Fruit fly (Drosophila melanogaster) whole organism, embryonic: ENCODE results near the gene CG42671.
A peak's percentile ranks its signal among the peaks of the same experiment; 100 is the strongest.

Experiments
- Ada2b ChIP-seq: fragments of 200-800 bp; sonication (Bioruptor generic); IDR thresholded peaks from 2 replicates; pipeline ENCODE4 v1.3.6; 2022; ENCODE audit warnings: missing biosample characterization, missing genetic modification characterization
- B-H1 ChIP-seq: fragments of 200-800 bp; sonication (Bioruptor generic); IDR thresholded peaks from 3 replicates; pipeline ENCODE4 v1.3.6; 2022; ENCODE audit warnings: missing biosample characterization, missing genetic modification characterization
- CG10366 ChIP-seq: fragments of 200-800 bp; sonication (Bioruptor generic); IDR thresholded peaks from 2 replicates; pipeline ENCODE4 v1.3.6; 2022; ENCODE audit warnings: missing biosample characterization, missing genetic modification characterization
- CG10565 ChIP-seq: fragments of 200-800 bp; sonication (Bioruptor generic); optimal IDR thresholded peaks from 3 replicates; lab custom pipeline; 2016; ENCODE audit warnings: missing biosample characterization, mild to moderate bottlenecking, missing genetic modification characterization
- CG10959 ChIP-seq: fragments of 200-800 bp; sonication (Bioruptor generic); IDR thresholded peaks from 2 replicates; pipeline ENCODE4 v1.3.6; 2022; ENCODE audit warnings: missing biosample characterization, missing genetic modification characterization
- CG11247 ChIP-seq: fragments of 200-800 bp; sonication (Bioruptor generic); IDR thresholded peaks from 2 replicates; pipeline ENCODE4 v1.3.6; 2022; ENCODE audit warnings: missing biosample characterization, missing genetic modification characterization
- CG11695 ChIP-seq: fragments of 200-800 bp; sonication (Bioruptor generic); IDR thresholded peaks from 3 replicates; pipeline ENCODE4 v1.3.6; 2022; ENCODE audit warnings: missing biosample characterization, missing genetic modification characterization
- CG12299 ChIP-seq: fragments of 200-800 bp; sonication (Bioruptor generic); optimal IDR thresholded peaks from 2 replicates; lab custom pipeline; 2018; ENCODE audit warnings: missing biosample characterization, mild to moderate bottlenecking, missing genetic modification characterization
- CG13624 ChIP-seq: fragments of 200-800 bp; sonication (Bioruptor generic); optimal IDR thresholded peaks from 2 replicates; lab custom pipeline; 2016; ENCODE audit warnings: missing biosample characterization, missing genetic modification characterization
- CG1529 ChIP-seq: fragments of 200-800 bp; sonication (Bioruptor generic); optimal IDR thresholded peaks from 3 replicates; lab custom pipeline; 2018; ENCODE audit warnings: missing biosample characterization, missing genetic modification characterization
- CG15479 ChIP-seq: fragments of 200-800 bp; sonication (Bioruptor generic); optimal IDR thresholded peaks from 3 replicates; lab custom pipeline; 2019; ENCODE audit warnings: missing biosample characterization, mild to moderate bottlenecking, missing genetic modification characterization, moderate library complexity
- CG16813 ChIP-seq: fragments of 200-800 bp; sonication (Bioruptor generic); IDR thresholded peaks from 3 replicates; pipeline ENCODE4 v1.3.6; 2022; ENCODE audit warnings: missing biosample characterization, missing genetic modification characterization; ENCODE audit not compliant: partially characterized antibody
- CG1792 ChIP-seq: fragments of 200-800 bp; sonication (Bioruptor generic); optimal IDR thresholded peaks from 2 replicates; lab custom pipeline; 2016; ENCODE audit warnings: missing biosample characterization, missing genetic modification characterization
- CG1832 ChIP-seq: fragments of 200-800 bp; sonication (Bioruptor generic); optimal IDR thresholded peaks from 2 replicates; lab custom pipeline; 2017; ENCODE audit warnings: missing biosample characterization, mild to moderate bottlenecking, missing genetic modification characterization, inconsistent platforms
- CG18764 ChIP-seq: fragments of 200-800 bp; sonication (Bioruptor generic); optimal IDR thresholded peaks from 3 replicates; lab custom pipeline; 2016; ENCODE audit warnings: missing biosample characterization, missing genetic modification characterization
- CG2199 ChIP-seq: fragments of 200-800 bp; sonication (Bioruptor generic); IDR thresholded peaks from 3 replicates; pipeline ENCODE4 v1.3.6; 2022; ENCODE audit warnings: missing biosample characterization, missing genetic modification characterization
- CG3407 ChIP-seq: fragments of 200-800 bp; sonication (Bioruptor generic); optimal IDR thresholded peaks from 2 replicates; lab custom pipeline; 2018; ENCODE audit warnings: missing biosample characterization, mild to moderate bottlenecking, missing genetic modification characterization
- CG5180 ChIP-seq: fragments of 200-800 bp; sonication (Bioruptor generic); optimal IDR thresholded peaks from 3 replicates; lab custom pipeline; 2017; ENCODE audit warnings: missing biosample characterization, missing genetic modification characterization, mild to moderate bottlenecking, moderate library complexity, missing genetic modification reagents
- CG7839 ChIP-seq: fragments of 200-800 bp; sonication (Bioruptor generic); optimal IDR thresholded peaks from 3 replicates; lab custom pipeline; 2018; ENCODE audit warnings: missing biosample characterization, mild to moderate bottlenecking, missing genetic modification characterization, moderate library complexity
- CG7963 ChIP-seq: fragments of 200-800 bp; sonication (Bioruptor generic); IDR thresholded peaks from 3 replicates; pipeline ENCODE4 v1.3.6; 2022; ENCODE audit warnings: missing biosample characterization, missing genetic modification characterization; ENCODE audit not compliant: partially characterized antibody
- CG8089 ChIP-seq: fragments of 200-800 bp; sonication (Bioruptor generic); optimal IDR thresholded peaks from 3 replicates; lab custom pipeline; 2016; ENCODE audit warnings: missing biosample characterization, missing genetic modification characterization
- CG9215 ChIP-seq: fragments of 200-800 bp; sonication (Bioruptor generic); IDR thresholded peaks from 2 replicates; pipeline ENCODE4 v1.3.6; 2022; ENCODE audit warnings: missing biosample characterization, missing genetic modification characterization
- CG9797 ChIP-seq: fragments of 200-800 bp; sonication (Bioruptor generic); optimal IDR thresholded peaks from 3 replicates; lab custom pipeline; 2018; ENCODE audit warnings: missing biosample characterization, mild to moderate bottlenecking, missing genetic modification characterization
- CG9932 ChIP-seq: fragments of 200-800 bp; sonication (Bioruptor generic); IDR thresholded peaks from 2 replicates; pipeline ENCODE4 v1.3.6; 2022; ENCODE audit warnings: missing biosample characterization, missing genetic modification characterization
- CTCF ChIP-seq: fragments of 200-800 bp; sonication (Bioruptor generic); optimal IDR thresholded peaks from 2 replicates; lab custom pipeline; 2017; ENCODE audit warnings: missing biosample characterization, mild to moderate bottlenecking, missing genetic modification characterization, moderate library complexity
- D ChIP-seq, 2 experiments: fragments of 200-800 bp in 1 of 2; fragments of >200 bp in 1 of 2; sonication (Bioruptor generic) in 1 of 2; optimal IDR thresholded peaks; 2 replicates in 1 of 2; 3 replicates in 1 of 2; lab custom pipeline; 2017; ENCODE audit warnings: mild to moderate bottlenecking in 1 of 2, missing biosample characterization in 1 of 2, missing genetic modification characterization in 1 of 2, missing genetic modification reagents in 1 of 2
- Dbx ChIP-seq: fragments of 200-800 bp; sonication (Bioruptor generic); IDR thresholded peaks from 3 replicates; pipeline ENCODE4 v1.3.6; 2022; ENCODE audit warnings: missing biosample characterization, missing genetic modification characterization
- Fer2 ChIP-seq: fragments of 200-800 bp; sonication (Bioruptor generic); optimal IDR thresholded peaks from 2 replicates; lab custom pipeline; 2018; ENCODE audit warnings: missing biosample characterization, mild to moderate bottlenecking, missing genetic modification characterization, moderate library complexity
- Hr39 ChIP-seq: fragments of >200 bp; optimal IDR thresholded peaks from 2 replicates; lab custom pipeline; 2017
- Meics ChIP-seq: fragments of 200-800 bp; sonication (Bioruptor generic); optimal IDR thresholded peaks from 2 replicates; lab custom pipeline; 2017; ENCODE audit warnings: missing biosample characterization, mild to moderate bottlenecking, missing genetic modification characterization
- Myb ChIP-seq: fragments of 200-800 bp; sonication (Bioruptor generic); optimal IDR thresholded peaks from 2 replicates; lab custom pipeline; 2016; ENCODE audit warnings: missing biosample characterization, missing genetic modification characterization
- Spps ChIP-seq: fragments of 200-800 bp; sonication (Bioruptor generic); optimal IDR thresholded peaks from 2 replicates; lab custom pipeline; 2018; ENCODE audit warnings: missing biosample characterization, mild to moderate bottlenecking, missing genetic modification characterization
- Sry-β ChIP-seq: fragments of 200-800 bp; sonication (Bioruptor generic); optimal IDR thresholded peaks from 2 replicates; lab custom pipeline; 2018; ENCODE audit warnings: missing biosample characterization, mild to moderate bottlenecking, missing genetic modification characterization, moderate library complexity
- Tbp ChIP-seq: fragments of >200 bp; optimal IDR thresholded peaks from 2 replicates; lab custom pipeline; 2018; ENCODE audit warnings: missing biosample characterization, missing genetic modification characterization
- Xrp1 ChIP-seq: fragments of 200-800 bp; sonication (Bioruptor generic); IDR thresholded peaks from 2 replicates; pipeline ENCODE4 v1.3.6; 2022; ENCODE audit warnings: missing biosample characterization, missing genetic modification characterization
- aop ChIP-seq: fragments of 200-800 bp; sonication (Bioruptor generic); IDR thresholded peaks from 2 replicates; pipeline ENCODE4 v1.3.6; 2022; ENCODE audit warnings: missing biosample characterization, missing genetic modification characterization
- ap ChIP-seq: fragments of 200-800 bp; sonication (Bioruptor generic); IDR thresholded peaks from 2 replicates; pipeline ENCODE4 v1.3.6; 2022; ENCODE audit warnings: missing biosample characterization, missing genetic modification characterization
- ara ChIP-seq: fragments of 200-800 bp; sonication (Bioruptor generic); IDR thresholded peaks from 2 replicates; pipeline ENCODE4 v1.3.6; 2022; ENCODE audit warnings: missing biosample characterization, missing genetic modification characterization
- cg ChIP-seq: fragments of 200-800 bp; sonication (Bioruptor generic); optimal IDR thresholded peaks from 3 replicates; lab custom pipeline; 2019; ENCODE audit warnings: missing biosample characterization, mild to moderate bottlenecking, missing genetic modification characterization, moderate library complexity
- disco-r ChIP-seq: fragments of 200-800 bp; sonication (Bioruptor generic); optimal IDR thresholded peaks from 2 replicates; lab custom pipeline; 2016; ENCODE audit warnings: missing biosample characterization, missing genetic modification characterization
- dmrt99B ChIP-seq: fragments of 200-800 bp; sonication (Bioruptor generic); optimal IDR thresholded peaks from 2 replicates; lab custom pipeline; 2018; ENCODE audit warnings: missing biosample characterization, mild to moderate bottlenecking, missing genetic modification characterization, moderate library complexity
- gcm2 ChIP-seq: fragments of 200-800 bp; sonication (Bioruptor generic); optimal IDR thresholded peaks from 2 replicates; lab custom pipeline; 2016; ENCODE audit warnings: missing biosample characterization, missing genetic modification characterization
- ken ChIP-seq: fragments of 200-800 bp; sonication (Bioruptor generic); IDR thresholded peaks from 3 replicates; pipeline ENCODE4 v1.3.6; 2022; ENCODE audit warnings: missing biosample characterization, missing genetic modification characterization
- oc ChIP-seq: fragments of 200-800 bp; sonication (Bioruptor generic); optimal IDR thresholded peaks from 2 replicates; lab custom pipeline; 2018; ENCODE audit warnings: missing biosample characterization, mild to moderate bottlenecking, missing genetic modification characterization, moderate library complexity
- onecut ChIP-seq: fragments of 200-800 bp; sonication (Bioruptor generic); IDR thresholded peaks from 2 replicates; pipeline ENCODE4 v1.3.6; 2022; ENCODE audit warnings: missing biosample characterization, missing genetic modification characterization
- otp ChIP-seq: fragments of 200-800 bp; sonication (Bioruptor generic); IDR thresholded peaks from 3 replicates; pipeline ENCODE4, ENCODE4 v1.3.6; 2022; ENCODE audit warnings: missing biosample characterization, missing genetic modification characterization
- slbo ChIP-seq: fragments of 200-800 bp; sonication (Bioruptor generic); IDR thresholded peaks from 2 replicates; pipeline ENCODE4 v1.3.6; 2022; ENCODE audit warnings: missing biosample characterization, missing genetic modification characterization
- ssp ChIP-seq: fragments of 200-800 bp; sonication (Bioruptor generic); IDR thresholded peaks from 2 replicates; pipeline ENCODE4 v1.3.6; 2022; ENCODE audit warnings: missing biosample characterization, missing genetic modification characterization
- tll ChIP-seq, 2 experiments: fragments of 200-800 bp in 1 of 2; fragments of >200 bp in 1 of 2; sonication (Bioruptor generic) in 1 of 2; optimal IDR thresholded peaks; 2 replicates each; lab custom pipeline; 2017 to 2019; ENCODE audit warnings: missing biosample characterization in 2 of 2, missing genetic modification characterization in 2 of 2, mild to moderate bottlenecking in 1 of 2, moderate library complexity in 1 of 2
- twi ChIP-seq: fragments of 200-800 bp; optimal IDR thresholded peaks from 2 replicates; lab custom pipeline; 2019; ENCODE audit warnings: missing biosample characterization, mild to moderate bottlenecking, missing genetic modification characterization, moderate library complexity
- vnd ChIP-seq: fragments of 200-800 bp; sonication (Bioruptor generic); IDR thresholded peaks from 3 replicates; pipeline ENCODE4 v1.3.6; 2022; ENCODE audit warnings: missing biosample characterization, missing genetic modification characterization; ENCODE audit not compliant: partially characterized antibody
- zfh1 ChIP-seq: fragments of 200-800 bp; sonication (Bioruptor generic); IDR thresholded peaks from 3 replicates; pipeline ENCODE4 v1.3.6; 2022; ENCODE audit warnings: missing biosample characterization, missing genetic modification characterization

The CG42671 gene

dm6 chr3L:11195275-11195674, 19.0 kb upstream of the CG42671 start (continued):
- TF ChIP-seq B-H1 (GFP tag; lab: Robert Waterston, UW) (no peak), Hr39 (lab: Kevin White, UChicago) (peak; percentile 69), CTCF (GFP tag; lab: Kevin White, UChicago) (no peak), aop (GFP tag; lab: Robert Waterston, UW) (0 out of 2 replicates have a peak, but pooled peaks have one; percentile 5), Xrp1 (peak; percentile 11; the same call in 1 of the 2 replicates), CG3407 (GFP tag; lab: Kevin White, UChicago) (no peak), Fer2 (tag; lab: Kevin White, UChicago) (no peak), Sry-β (GFP tag; lab: Kevin White, UChicago) (no peak), CG11247 (GFP tag; lab: Robert Waterston, UW) (no peak), onecut (no peak), zfh1 (GFP tag; lab: Robert Waterston, UW) (0 out of 3 replicates have a peak, but pooled peaks have one; percentile 33), CG7839 (tag; lab: Kevin White, UChicago) (no peak), twi (tag; lab: Kevin White, UChicago) (peak; percentile 62), ken (GFP tag; lab: Robert Waterston, UW) (no peak), D (optimal IDR thresholded peaks at IDR 0.05; lab: Kevin White, UChicago) (no peak), D (GFP tag; optimal IDR thresholded peaks at IDR 0.05; lab: Kevin White, UChicago) (no peak), ssp (GFP tag; lab: Robert Waterston, UW) (no peak), CG5180 (GFP tag; lab: Kevin White, UChicago) (peak; percentile 19), CG15479 (GFP tag; lab: Kevin White, UChicago) (no peak), CG10959 (GFP tag; lab: Robert Waterston, UW) (no peak), CG1792 (GFP tag; lab: Kevin White, UChicago) (no peak), CG9932 (GFP tag; lab: Robert Waterston, UW) (no peak), otp (GFP tag; lab: Robert Waterston, UW) (0 out of 3 replicates have a peak, but pooled peaks have one; percentile 6), oc (tag; lab: Kevin White, UChicago) (no peak), CG8089 (GFP tag; lab: Kevin White, UChicago) (no peak), slbo (peak; percentile 16; the same call in 1 of the 2 replicates), CG1529 (GFP tag; lab: Kevin White, UChicago) (no peak), tll (GFP tag; optimal IDR thresholded peaks at IDR 0.05; lab: Kevin White, UChicago) (peak in 1 of 2 experiments; percentile 0), CG9215 (GFP tag; lab: Robert Waterston, UW) (no peak), dmrt99B (tag; lab: Kevin White, UChicago) (no peak), CG11695 (GFP tag; lab: Robert Waterston, UW) (no peak), disco-r (GFP tag; lab: Kevin White, UChicago) (no peak), CG16813 (no peak), CG2199 (GFP tag; lab: Robert Waterston, UW) (0 out of 3 replicates have a peak, but pooled peaks have one; percentile 15)

- TF ChIP-seq Myb (GFP tag; lab: Kevin White, UChicago) (no peak), CG10565 (no peak), CG10366 (GFP tag; lab: Robert Waterston, UW) (no peak), ap (GFP tag; lab: Robert Waterston, UW) (no peak), CG9797 (no peak), gcm2 (no peak), Meics (GFP tag; lab: Kevin White, UChicago) (no peak), CG13624 (GFP tag; lab: Kevin White, UChicago) (no peak), vnd (no peak), cg (peak; percentile 38), CG7839 (tag; lab: Kevin White, UChicago) (no peak), Dbx (GFP tag; lab: Robert Waterston, UW) (no peak), Tbp (GFP tag; lab: Kevin White, UChicago) (no peak), CG18764 (GFP tag; lab: Kevin White, UChicago) (no peak), Spps (no peak), CG7963 (no peak), CG1832 (GFP tag; lab: Kevin White, UChicago) (peak; percentile 29), Ada2b (no peak), CG12299 (no peak), ara (GFP tag; lab: Robert Waterston, UW) (no peak), onecut (peak; percentile 64)
Measured at dm6 chr3L:11196860-11197259, 17.4 kb upstream of the CG42671 start.
